Fruit fly (Drosophila melanogaster) whole organism, pupa: ENCODE measurements around the gene Dap160.
A peak's percentile ranks its signal among the peaks of the same experiment; 100 is the strongest.

Experiments
- EcR ChIP-seq: fragments of 200-800 bp; sonication (Bioruptor generic); optimal IDR thresholded peaks from 3 replicates; lab custom pipeline; 2019; ENCODE audit warnings: missing biosample characterization, missing genetic modification characterization, mild to moderate bottlenecking, moderate library complexity, missing genetic modification reagents
- Ets98B ChIP-seq: fragments of 200-800 bp; sonication (Bioruptor generic); IDR thresholded peaks from 2 replicates; pipeline ENCODE4 v1.3.6; 2022; ENCODE audit warnings: missing biosample characterization, missing genetic modification characterization
- fd96Ca ChIP-seq: fragments of 200-800 bp; sonication (Bioruptor generic); IDR thresholded peaks from 3 replicates; pipeline ENCODE4 v1.3.6; 2022; ENCODE audit warnings: missing biosample characterization, missing genetic modification characterization

- TF ChIP-seq Ets98B (GFP tag; lab: Robert Waterston, UW) (no peak), EcR (GFP tag; lab: Kevin White, UChicago) (peak; percentile 9), fd96Ca (GFP tag; lab: Robert Waterston, UW) (no peak)
Measured at dm6 chr2L:21178436-21179216, 36.5 kb upstream of the Dap160 start.
